Worm (Caenorhabditis elegans) whole organism, dauer: Measurements from ENCODE around the gene Y54G2A.7.

ENCODE experiments used
- unc-62 ChIP-seq: sonication (generic microtip); optimal IDR thresholded peaks from 2 replicates; lab custom pipeline; 2017; ENCODE audit warnings: missing biosample characterization, missing genetic modification reagents, missing genetic modification characterization

Gene Y54G2A.7

ce11 chrIV:2886655-2887054, 48.2 kb downstream of the Y54G2A.7 start, which contains the start of gene dml-1:
TSS of gene dml-1 (plus strand) at chrIV:2886955.
- no peak for TF ChIP-seq unc-62

DNA sequence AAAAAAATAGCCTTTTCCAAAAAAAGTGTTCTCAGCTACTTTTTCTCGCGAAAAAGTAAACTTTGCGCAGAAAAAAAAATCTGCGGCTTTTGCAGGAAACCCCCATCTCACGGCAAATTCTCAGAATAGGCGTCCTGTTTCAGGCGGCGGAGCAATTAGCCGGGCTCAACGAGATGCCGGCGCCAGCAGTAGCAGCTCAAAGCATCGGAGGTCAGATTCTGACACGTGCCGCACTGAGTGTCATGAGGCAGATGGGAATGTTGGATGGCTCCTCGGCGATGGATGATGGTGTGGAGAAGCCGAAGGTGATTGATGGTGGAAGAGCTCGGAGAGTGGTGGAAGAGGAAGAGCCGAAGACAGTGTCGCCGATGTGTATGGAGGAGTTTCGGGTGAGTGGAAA, 48.8 kb downstream of the Y54G2A.7 start:
- no peak for TF ChIP-seq unc-62

- no peak for TF ChIP-seq unc-62
Measured at ce11 chrIV:2888496-2889101, 50.2 kb downstream of the Y54G2A.7 start.
